Fruit fly (Drosophila melanogaster) whole organism, pupa: ENCODE measurements around the gene Argp.

ENCODE experiments used
- CG12605 ChIP-seq: fragments of 200-800 bp; sonication (Bioruptor generic); IDR thresholded peaks from 2 replicates; pipeline ENCODE4 v1.3.6; 2022; ENCODE audit warnings: missing biosample characterization, missing genetic modification characterization
- CG8301 ChIP-seq: fragments of 200-800 bp; sonication (Bioruptor generic); optimal IDR thresholded peaks from 2 replicates; lab custom pipeline; 2018; ENCODE audit warnings: missing biosample characterization, mild to moderate bottlenecking, missing genetic modification characterization
- CG9948 ChIP-seq: fragments of 200-800 bp; sonication (Bioruptor generic); optimal IDR thresholded peaks from 2 replicates; lab custom pipeline; 2018; ENCODE audit warnings: missing biosample characterization, mild to moderate bottlenecking, missing genetic modification characterization, moderate library complexity
- Pif1B ChIP-seq: fragments of 200-800 bp; sonication (Bioruptor generic); optimal IDR thresholded peaks from 3 replicates; lab custom pipeline; 2016; ENCODE audit warnings: missing biosample characterization, missing genetic modification characterization
- Snoo ChIP-seq: fragments of 200-800 bp; sonication (Bioruptor generic); optimal IDR thresholded peaks from 3 replicates; lab custom pipeline; 2017; ENCODE audit warnings: missing biosample characterization, mild to moderate bottlenecking, missing genetic modification characterization, inconsistent platforms
- rn ChIP-seq: fragments of 200-800 bp; sonication (Bioruptor generic); IDR thresholded peaks from 2 replicates; pipeline ENCODE4 v1.3.6; 2022; ENCODE audit warnings: missing biosample characterization, missing genetic modification characterization

DNA sequence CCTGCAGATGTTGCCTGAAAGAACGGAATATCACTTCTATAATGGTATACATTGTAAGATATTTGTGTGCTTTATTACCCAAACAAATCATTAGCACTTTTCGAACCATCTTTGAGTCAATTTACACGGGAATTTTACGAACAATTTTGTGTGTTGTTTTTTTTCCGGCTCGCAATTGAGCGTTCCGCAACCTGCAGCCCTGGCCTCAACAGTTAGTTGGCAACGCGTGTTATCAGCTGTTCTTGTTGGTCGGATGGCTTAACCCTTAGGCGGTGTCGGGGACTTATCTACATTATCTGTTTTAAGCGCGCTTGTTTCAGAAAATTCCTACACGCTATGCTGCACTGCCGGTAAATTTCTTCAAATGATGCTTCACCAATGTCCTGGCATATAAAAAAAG lies 906 bp upstream of the Argp start:
- TF ChIP-seq rn (GFP tag; lab: Robert Waterston, UW), result no peak
- 0 out of 2 replicates have a peak, but pooled peaks have one; percentile 30 for TF ChIP-seq CG12605 (GFP tag; lab: Robert Waterston, UW)
- TF ChIP-seq Snoo (tag; lab: Kevin White, UChicago), result no peak
- TF ChIP-seq Pif1B (GFP tag; lab: Kevin White, UChicago), result no peak
- TF ChIP-seq CG9948, result no peak
- no peak for TF ChIP-seq CG8301 (tag; lab: Kevin White, UChicago)
